Worm (Caenorhabditis elegans) whole organism, L4 larva: ENCODE data around the gene exc-15.

ENCODE experiments used
- F10B5.3 ChIP-seq: sonication (generic microtip); optimal IDR thresholded peaks from 2 replicates; lab custom pipeline; 2016; ENCODE audit warnings: mild to moderate bottlenecking, missing genetic modification characterization, missing compliant biosample characterization
- F49E8.2 ChIP-seq: sonication (generic microtip); optimal IDR thresholded peaks from 2 replicates; lab custom pipeline; 2016; ENCODE audit warnings: missing compliant biosample characterization, mild to moderate bottlenecking, missing genetic modification characterization, borderline replicate concordance
- R02D3.7 ChIP-seq: fragments of 150-350 bp; sonication (generic microtip); optimal IDR thresholded peaks from 3 replicates; lab custom pipeline; 2014; ENCODE audit warnings: missing biosample characterization, missing genetic modification characterization
- T20F7.1 ChIP-seq: fragments of 200-800 bp; sonication (Bioruptor generic); optimal IDR thresholded peaks from 2 replicates; lab custom pipeline; 2018; ENCODE audit warnings: mild to moderate bottlenecking, missing genetic modification characterization, missing compliant biosample characterization
- Y105C5A.15 ChIP-seq: fragments of 200-800 bp; sonication (Bioruptor generic); IDR thresholded peaks from 2 replicates; pipeline ENCODE4 v1.3.6; 2022; ENCODE audit warnings: missing genetic modification characterization, missing compliant biosample characterization
- ZK546.5 ChIP-seq, 2 experiments: sonication (generic microtip); optimal IDR thresholded peaks; 2 replicates each; lab custom pipeline; 2017; ENCODE audit warnings: missing biosample characterization in 2 of 2, missing genetic modification characterization in 2 of 2
- ama-1 ChIP-seq: fragments of 150-350 bp; optimal IDR thresholded peaks from 2 replicates; lab custom pipeline; 2014; ENCODE audit warnings: inconsistent platforms, mixed read lengths
- arid-1 ChIP-seq: fragments of 200-800 bp; sonication (Bioruptor generic); conservative IDR thresholded peaks from 2 replicates; pipeline ENCODE4 v1.3.6; 2022; ENCODE audit warnings: missing genetic modification reagents, missing genetic modification characterization, missing compliant biosample characterization
- attf-4 ChIP-seq: sonication (generic microtip); optimal IDR thresholded peaks from 3 replicates; lab custom pipeline; 2017; ENCODE audit warnings: missing biosample characterization, missing genetic modification characterization
- cey-2 ChIP-seq: sonication (generic microtip); optimal IDR thresholded peaks from 3 replicates; lab custom pipeline; 2017; ENCODE audit warnings: missing genetic modification characterization, mild to moderate bottlenecking, missing compliant biosample characterization, antibody characterized with exemption, borderline replicate concordance; ENCODE audit not compliant: insufficient read depth
- ctbp-1 ChIP-seq: fragments of 200-800 bp; sonication (Bioruptor generic); IDR thresholded peaks from 2 replicates; pipeline ENCODE4 v1.3.6; 2022; ENCODE audit warnings: missing genetic modification reagents, missing genetic modification characterization, missing compliant biosample characterization
- daf-16 ChIP-seq, 3 experiments: sonication (generic microtip); optimal IDR thresholded peaks; 2 replicates each; lab custom pipeline; 2016 to 2017; ENCODE audit warnings: missing genetic modification characterization in 3 of 3, missing genetic modification reagents in 3 of 3, mild to moderate bottlenecking in 2 of 3, missing compliant biosample characterization in 2 of 3, missing biosample characterization in 1 of 3, moderate library complexity in 1 of 3
- dmd-8 ChIP-seq: fragments of 200-800 bp; sonication (Bioruptor generic); IDR thresholded peaks from 2 replicates; pipeline ENCODE4 v1.3.6; 2022; ENCODE audit warnings: missing genetic modification characterization, missing compliant biosample characterization
- dpl-1 ChIP-seq: fragments of 150-350 bp; optimal IDR thresholded peaks from 2 replicates; lab custom pipeline; 2014; ENCODE audit warnings: missing biosample characterization, missing genetic modification reagents, missing genetic modification characterization
- dve-1 ChIP-seq: sonication (generic microtip); optimal IDR thresholded peaks from 2 replicates; lab custom pipeline; 2017; ENCODE audit warnings: antibody characterized with exemption, mild to moderate bottlenecking, missing genetic modification characterization, missing compliant biosample characterization; ENCODE audit not compliant: insufficient read depth
- egl-43 ChIP-seq: fragments of 200-800 bp; sonication (Bioruptor generic); IDR thresholded peaks from 2 replicates; pipeline ENCODE4 v1.3.6; 2022; ENCODE audit warnings: missing genetic modification reagents, missing genetic modification characterization, missing compliant biosample characterization
- fos-1 ChIP-seq: fragments of 150-350 bp; optimal IDR thresholded peaks from 2 replicates; lab custom pipeline; 2014; ENCODE audit warnings: missing biosample characterization, missing genetic modification characterization
- hif-1 ChIP-seq, 2 experiments: sonication (generic microtip); optimal IDR thresholded peaks; 2 replicates each; lab custom pipeline; 2016 to 2017; ENCODE audit warnings: missing compliant biosample characterization in 2 of 2, missing genetic modification characterization in 2 of 2, missing genetic modification reagents in 2 of 2, missing genotype in 2 of 2, mild to moderate bottlenecking in 1 of 2
- hlh-11 ChIP-seq: fragments of 200-800 bp; sonication (Bioruptor generic); optimal IDR thresholded peaks from 2 replicates; lab custom pipeline; 2018; ENCODE audit warnings: mild to moderate bottlenecking, missing genetic modification characterization, missing compliant biosample characterization
- hmg-1.1 ChIP-seq: fragments of 200-800 bp; sonication (Bioruptor generic); IDR thresholded peaks from 2 replicates; pipeline ENCODE4 v1.3.6; 2022; ENCODE audit warnings: missing genetic modification reagents, missing genetic modification characterization, missing compliant biosample characterization
- lin-1 ChIP-seq: fragments of 200-800 bp; sonication (Bioruptor generic); IDR thresholded peaks from 2 replicates; pipeline ENCODE4 v1.3.6; 2022; ENCODE audit warnings: missing genetic modification reagents, missing genetic modification characterization, missing compliant biosample characterization
- lin-13 ChIP-seq: fragments of 150-350 bp; optimal IDR thresholded peaks from 2 replicates; lab custom pipeline; 2014; ENCODE audit warnings: missing biosample characterization, missing genetic modification reagents, missing genetic modification characterization
- lsy-2 ChIP-seq, 2 experiments: fragments of 150-350 bp in 1 of 2; sonication (generic microtip) in 1 of 2; optimal IDR thresholded peaks; 2 replicates each; lab custom pipeline; 2014 to 2017; ENCODE audit warnings: missing biosample characterization in 2 of 2, missing genetic modification characterization in 2 of 2
- madf-5 ChIP-seq, 2 experiments: fragments of 200-800 bp; sonication (Bioruptor generic); IDR thresholded peaks; 2 replicates each; pipeline ENCODE4 v1.3.6; 2022; ENCODE audit warnings: missing compliant biosample characterization in 2 of 2, missing genetic modification characterization in 2 of 2
- madf-9 ChIP-seq: fragments of 200-800 bp; sonication (Bioruptor generic); conservative IDR thresholded peaks from 2 replicates; pipeline ENCODE4 v1.3.6; 2022; ENCODE audit warnings: missing genetic modification reagents, missing genetic modification characterization, missing compliant biosample characterization
- mes-2 ChIP-seq: sonication (generic microtip); optimal IDR thresholded peaks from 2 replicates; lab custom pipeline; 2016; ENCODE audit warnings: missing genotype, mild to moderate bottlenecking, missing genetic modification characterization, missing compliant biosample characterization; ENCODE audit not compliant: poor library complexity, severe bottlenecking
- mxl-2 ChIP-seq: fragments of 200-800 bp; sonication (Bioruptor generic); conservative IDR thresholded peaks from 2 replicates; pipeline ENCODE4 v1.3.6; 2022; ENCODE audit warnings: missing genetic modification reagents, missing genetic modification characterization, missing compliant biosample characterization
- mxl-3 ChIP-seq: fragments of 200-800 bp; sonication (Bioruptor generic); optimal IDR thresholded peaks from 2 replicates; lab custom pipeline; 2018; ENCODE audit warnings: mild to moderate bottlenecking, missing genetic modification characterization, missing compliant biosample characterization
- nhr-10 ChIP-seq: fragments of 150-350 bp; optimal IDR thresholded peaks from 2 replicates; lab custom pipeline; 2014; ENCODE audit warnings: missing biosample characterization, missing genetic modification characterization
- nhr-25 ChIP-seq: sonication (generic microtip); optimal IDR thresholded peaks from 2 replicates; lab custom pipeline; 2017; ENCODE audit warnings: missing genetic modification characterization, mild to moderate bottlenecking, missing compliant biosample characterization, antibody characterized with exemption, moderate library complexity, borderline replicate concordance; ENCODE audit not compliant: insufficient read depth
- nhr-28 ChIP-seq: fragments of 150-350 bp; optimal IDR thresholded peaks from 2 replicates; lab custom pipeline; 2014; ENCODE audit warnings: missing biosample characterization, missing genetic modification characterization
- nhr-41 ChIP-seq: fragments of 200-800 bp; sonication (Bioruptor generic); IDR thresholded peaks from 2 replicates; pipeline ENCODE4 v1.3.6; 2022; ENCODE audit warnings: missing genetic modification reagents, missing genetic modification characterization, missing compliant biosample characterization
- nhr-48 ChIP-seq: sonication (generic microtip); optimal IDR thresholded peaks from 2 replicates; lab custom pipeline; 2016; ENCODE audit warnings: mild to moderate bottlenecking, missing genetic modification characterization, missing compliant biosample characterization
- nhr-6 ChIP-seq: fragments of 150-350 bp; optimal IDR thresholded peaks from 2 replicates; lab custom pipeline; 2014; ENCODE audit warnings: missing biosample characterization, missing genetic modification characterization
- nhr-76 ChIP-seq: fragments of 150-350 bp; optimal IDR thresholded peaks from 2 replicates; lab custom pipeline; 2014; ENCODE audit warnings: missing biosample characterization, missing genetic modification characterization
- php-3 ChIP-seq: fragments of 200-800 bp; sonication (Bioruptor generic); IDR thresholded peaks from 2 replicates; pipeline ENCODE4 v1.3.6; 2022; ENCODE audit warnings: missing genetic modification reagents, missing genetic modification characterization, missing compliant biosample characterization
- pqm-1 ChIP-seq: sonication (generic microtip); optimal IDR thresholded peaks from 2 replicates; lab custom pipeline; 2017; ENCODE audit warnings: missing biosample characterization, missing genetic modification characterization
- saeg-2 ChIP-seq: fragments of 200-800 bp; sonication (Bioruptor generic); IDR thresholded peaks from 2 replicates; pipeline ENCODE4 v1.3.6; 2022; ENCODE audit warnings: missing genetic modification reagents, missing genetic modification characterization, missing compliant biosample characterization
- snpc-1.2 ChIP-seq: fragments of 200-800 bp; sonication (Bioruptor generic); IDR thresholded peaks from 2 replicates; pipeline ENCODE4 v1.3.6; 2022; ENCODE audit warnings: missing genetic modification reagents, missing genetic modification characterization, missing compliant biosample characterization
- snpc-4 ChIP-seq: fragments of 150-350 bp; optimal IDR thresholded peaks from 2 replicates; lab custom pipeline; 2014; ENCODE audit warnings: missing biosample characterization, missing genetic modification characterization
- spr-3 ChIP-seq: fragments of 200-800 bp; sonication (Bioruptor generic); optimal IDR thresholded peaks from 2 replicates; lab custom pipeline; 2018; ENCODE audit warnings: mild to moderate bottlenecking, missing genetic modification characterization, missing compliant biosample characterization
- unc-130 ChIP-seq: sonication (generic microtip); optimal IDR thresholded peaks from 2 replicates; lab custom pipeline; 2016; ENCODE audit warnings: missing genetic modification reagents, missing genetic modification characterization, missing compliant biosample characterization
- zfp-2 ChIP-seq: sonication (generic microtip); optimal IDR thresholded peaks from 2 replicates; lab custom pipeline; 2016; ENCODE audit warnings: mild to moderate bottlenecking, missing genetic modification characterization, missing compliant biosample characterization
- zfp-3 ChIP-seq: fragments of 200-800 bp; sonication (Bioruptor generic); conservative IDR thresholded peaks from 2 replicates; pipeline ENCODE4 v1.3.6; 2022; ENCODE audit warnings: missing genetic modification reagents, missing genetic modification characterization, missing compliant biosample characterization
- zip-11 ChIP-seq: fragments of 200-800 bp; sonication (Bioruptor generic); IDR thresholded peaks from 2 replicates; pipeline ENCODE4 v1.3.6; 2022; ENCODE audit warnings: missing genetic modification characterization, missing compliant biosample characterization

The exc-15 gene

DNA sequence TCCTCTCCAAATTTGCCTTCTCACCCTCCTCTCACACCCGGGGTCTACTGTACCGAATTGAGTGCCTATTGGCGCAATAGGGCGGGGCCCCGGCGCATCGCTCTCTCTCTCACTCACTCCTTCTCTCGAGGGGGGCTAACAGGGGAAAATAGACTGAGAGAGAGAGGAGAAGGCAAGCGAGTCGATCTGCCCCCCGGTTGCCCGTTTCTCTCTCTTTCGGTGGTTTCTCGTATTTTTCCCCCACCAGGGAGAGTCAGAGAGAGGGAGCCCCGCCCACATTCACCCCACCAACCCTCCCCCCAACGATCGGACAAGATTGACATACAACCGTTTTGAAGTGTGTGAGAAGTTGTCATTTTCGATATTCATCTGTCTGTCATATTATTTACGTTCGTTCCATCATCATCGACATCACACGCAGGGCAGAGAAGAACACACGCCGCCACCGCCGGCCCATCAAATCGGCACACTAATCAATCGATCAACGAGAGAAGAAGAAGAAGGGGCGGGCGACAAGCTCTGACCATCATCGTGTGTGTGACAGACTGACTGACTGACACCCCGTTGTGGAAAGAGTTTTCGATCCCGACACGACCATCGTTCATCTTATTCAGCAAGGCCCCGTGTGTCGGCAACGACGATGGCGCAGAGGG, 16.0 kb downstream of the exc-15 start (continued):
- TF ChIP-seq mxl-3 (peak; percentile 48), php-3 (GFP tag; lab: Robert Waterston, UW) (no peak), lsy-2 (tag; optimal IDR thresholded peaks at IDR 0.05; lab: Kevin White, UChicago) (peak; percentile 18 to 80), ctbp-1 (GFP tag; lab: Robert Waterston, UW) (no peak), nhr-41 (GFP tag; lab: Robert Waterston, UW) (no peak), madf-9 (GFP tag; lab: Robert Waterston, UW) (peak; percentile 32; the same call in 1 of the 2 replicates), nhr-6 (tag; lab: Kevin White, UChicago) (no peak), nhr-28 (tag; lab: Kevin White, UChicago) (peak; percentile 29), Y105C5A.15 (GFP tag; lab: Robert Waterston, UW) (no peak), ZK546.5 (tag; optimal IDR thresholded peaks at IDR 0.05; lab: Kevin White, UChicago) (no peak), snpc-1.2 (GFP tag; lab: Robert Waterston, UW) (no peak)

- no peak for TF ChIP-seq mxl-3
- TF ChIP-seq F49E8.2 (tag; lab: Kevin White, UChicago), result no peak
- no peak for TF ChIP-seq F10B5.3 (tag; lab: Kevin White, UChicago)
- no peak for TF ChIP-seq R02D3.7 (tag; lab: Kevin White, UChicago)
- no peak for TF ChIP-seq ama-1 (lab: Kevin White, UChicago)
- TF ChIP-seq hif-1 (tag; optimal IDR thresholded peaks at IDR 0.05; lab: Kevin White, UChicago), result no peak
- no peak for TF ChIP-seq dpl-1 (GFP tag; lab: Kevin White, UChicago)
- no peak for TF ChIP-seq cey-2 (tag; lab: Kevin White, UChicago)
- TF ChIP-seq lin-13, result no peak
- no peak for TF ChIP-seq lin-1
- TF ChIP-seq hlh-11 (tag; lab: Kevin White, UChicago), result no peak
- no peak for TF ChIP-seq zip-11
- TF ChIP-seq T20F7.1 (GFP tag; lab: Kevin White, UChicago), result no peak
- no peak for TF ChIP-seq zfp-2 (tag; lab: Kevin White, UChicago)
- no peak for TF ChIP-seq snpc-4 (tag; lab: Kevin White, UChicago)
- no peak for TF ChIP-seq unc-130 (GFP tag; lab: Kevin White, UChicago)
- no peak for TF ChIP-seq nhr-48 (tag; lab: Kevin White, UChicago)
- TF ChIP-seq arid-1 (GFP tag; lab: Robert Waterston, UW), result no peak
Observed at ce11 chrV:4500709-4501108, 17.4 kb downstream of the exc-15 start.

ce11 chrV:4501974-4502373, 18.7 kb downstream of the exc-15 start:
- TF ChIP-seq pqm-1 (tag; lab: Kevin White, UChicago) (peak; percentile 88), daf-16 (GFP tag; optimal IDR thresholded peaks at IDR 0.05; lab: Kevin White, UChicago) (no peak), daf-16 (tag; optimal IDR thresholded peaks at IDR 0.05; lab: Kevin White, UChicago) (peak; percentile 56), mes-2 (tag; lab: Kevin White, UChicago) (peak; percentile 9), nhr-25 (no peak), nhr-28 (tag; lab: Kevin White, UChicago) (peak; percentile 80), dve-1 (peak; percentile 15), fos-1 (no peak), hlh-11 (tag; lab: Kevin White, UChicago) (peak; percentile 21)
- TF ChIP-seq, all 104 proteins: peak for 6

DNA sequence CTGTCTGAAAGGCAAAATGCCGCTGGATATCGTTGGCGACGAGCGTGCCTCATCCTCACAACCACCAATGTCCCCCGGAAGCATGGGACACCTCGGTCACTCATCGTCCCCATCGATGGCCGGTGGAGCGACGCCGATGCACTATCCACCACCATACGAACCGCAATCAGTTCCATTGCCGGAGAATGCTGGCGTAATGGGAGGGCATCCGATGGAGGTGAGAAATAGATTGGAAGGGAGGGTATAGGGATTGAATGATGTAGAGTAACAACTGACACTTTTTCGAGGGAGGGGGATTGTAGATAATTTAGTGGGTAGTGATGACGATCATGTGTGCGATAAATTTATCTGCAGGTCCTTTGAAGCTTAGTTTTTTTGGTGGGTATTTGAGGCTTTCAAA, 19.4 kb downstream of the exc-15 start:
- TF ChIP-seq saeg-2 (GFP tag; lab: Robert Waterston, UW) (no peak), nhr-10 (tag; lab: Kevin White, UChicago) (no peak), Y105C5A.15 (GFP tag; lab: Robert Waterston, UW) (no peak), mxl-2 (GFP tag; lab: Robert Waterston, UW) (no peak), egl-43 (GFP tag; lab: Robert Waterston, UW) (0 out of 2 replicates have a peak, but pooled peaks have one; percentile 40), attf-4 (tag; lab: Kevin White, UChicago) (no peak), zfp-3 (GFP tag; lab: Robert Waterston, UW) (no peak), zfp-2 (tag; lab: Kevin White, UChicago) (no peak), spr-3 (GFP tag; lab: Kevin White, UChicago) (no peak), mxl-3 (no peak), dmd-8 (GFP tag; lab: Robert Waterston, UW) (no peak), madf-5 (GFP tag; IDR thresholded peaks at IDR 0.05; lab: Robert Waterston, UW) (no peak), hmg-1.1 (GFP tag; lab: Robert Waterston, UW) (0 out of 2 replicates have a peak, but pooled peaks have one; percentile 12), nhr-76 (tag; lab: Kevin White, UChicago) (no peak), nhr-41 (GFP tag; lab: Robert Waterston, UW) (no peak)
